Fruit fly (Drosophila melanogaster) whole organism, embryonic: ENCODE measurements around the gene Mdh2.

Source experiments
- C15 ChIP-seq: fragments of 200-800 bp; sonication (Bioruptor generic); IDR thresholded peaks from 3 replicates; pipeline ENCODE4 v1.3.6; 2022; ENCODE audit warnings: missing biosample characterization, missing genetic modification characterization
- CG14667 ChIP-seq: fragments of 200-800 bp; sonication (Bioruptor generic); IDR thresholded peaks from 2 replicates; pipeline ENCODE4 v1.3.6; 2022; ENCODE audit warnings: missing biosample characterization, missing genetic modification characterization
- CG34224 ChIP-seq: fragments of 200-800 bp; sonication (Bioruptor generic); IDR thresholded peaks from 3 replicates; pipeline ENCODE4 v1.3.6; 2022; ENCODE audit warnings: missing biosample characterization, missing genetic modification characterization; ENCODE audit not compliant: partially characterized antibody
- CG3838 ChIP-seq: fragments of 200-800 bp; sonication (Bioruptor generic); optimal IDR thresholded peaks from 3 replicates; lab custom pipeline; 2016; ENCODE audit warnings: missing biosample characterization, missing genetic modification characterization
- Lpt ChIP-seq: fragments of >200 bp; optimal IDR thresholded peaks from 2 replicates; lab custom pipeline; 2018; ENCODE audit warnings: missing biosample characterization, missing genetic modification characterization
- cato ChIP-seq: fragments of 200-800 bp; sonication (Bioruptor generic); optimal IDR thresholded peaks from 2 replicates; lab custom pipeline; 2016; ENCODE audit warnings: missing biosample characterization, missing genetic modification characterization, borderline replicate concordance
- chn ChIP-seq: fragments of 200-800 bp; sonication (Bioruptor generic); optimal IDR thresholded peaks from 2 replicates; lab custom pipeline; 2016; ENCODE audit warnings: missing biosample characterization, missing genetic modification characterization
- jing ChIP-seq: fragments of 200-800 bp; sonication (Bioruptor generic); optimal IDR thresholded peaks from 2 replicates; lab custom pipeline; 2018; ENCODE audit warnings: missing biosample characterization, mild to moderate bottlenecking, missing genetic modification characterization
- nom ChIP-seq: fragments of 200-800 bp; sonication (Bioruptor generic); optimal IDR thresholded peaks from 2 replicates; lab custom pipeline; 2017; ENCODE audit warnings: missing biosample characterization, missing genetic modification characterization, mild to moderate bottlenecking, moderate library complexity, missing genetic modification reagents
- shn ChIP-seq: fragments of 200-800 bp; sonication (Bioruptor generic); optimal IDR thresholded peaks from 3 replicates; lab custom pipeline; 2016; ENCODE audit warnings: missing biosample characterization, missing genetic modification characterization

DNA sequence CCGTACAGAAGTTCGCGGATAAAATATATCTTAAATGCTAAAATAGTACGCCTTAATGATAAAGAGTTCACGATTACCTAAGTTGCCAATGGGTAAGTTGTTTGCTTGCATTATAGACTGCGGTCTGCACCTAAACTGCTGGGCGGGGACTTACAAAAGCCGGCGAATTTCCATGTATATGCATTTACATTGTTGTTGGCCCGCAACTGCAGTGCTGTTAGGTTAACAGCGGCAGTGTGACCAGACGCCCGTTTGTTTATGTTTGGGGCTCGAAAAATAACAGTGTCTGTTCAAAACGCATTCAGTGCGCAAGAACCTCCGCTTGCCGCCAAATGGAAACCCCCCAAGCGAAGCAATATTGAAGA lies 26.3 kb upstream of the Mdh2 start:
- no peak for TF ChIP-seq C15 (GFP tag; lab: Robert Waterston, UW)
- no peak for TF ChIP-seq cato
- TF ChIP-seq jing (GFP tag; lab: Kevin White, UChicago): no peak
- no peak for TF ChIP-seq Lpt
- no peak for TF ChIP-seq CG34224 (GFP tag; lab: Robert Waterston, UW)
- no peak for TF ChIP-seq CG3838 (GFP tag; lab: Kevin White, UChicago)
- no peak for TF ChIP-seq CG14667
- TF ChIP-seq chn: no peak
- no peak for TF ChIP-seq nom (GFP tag; lab: Kevin White, UChicago)
- TF ChIP-seq shn (GFP tag; lab: Kevin White, UChicago): no peak
